Worm (Caenorhabditis elegans): ENCODE results near the gene snf-3.

Gene snf-3

ce11 chrII:1103484-1104100 lies 11.8 kb downstream of the snf-3 start:
- TF ChIP-seq ceh-13 (GFP tag; optimal IDR thresholded peaks at IDR 0.05) (no peak), hmg-4 (GFP tag; optimal IDR thresholded peaks at IDR 0.05) (no peak), tra-4 (tag; optimal IDR thresholded peaks at IDR 0.05) (no peak), ets-7 (tag; optimal IDR thresholded peaks at IDR 0.05) (no peak), ama-1 (optimal IDR thresholded peaks at IDR 0.05) (no peak), hnd-1 (tag; optimal IDR thresholded peaks at IDR 0.05) (no peak), scrt-1 (GFP tag; IDR thresholded peaks at IDR 0.05) (no peak), tbx-11 (GFP tag; IDR thresholded peaks at IDR 0.05) (no peak), hmbx-1 (tag; optimal IDR thresholded peaks at IDR 0.05) (no peak), pes-1 (GFP tag; IDR thresholded peaks at IDR 0.05) (no peak), aly-1 (tag; optimal IDR thresholded peaks at IDR 0.05) (no peak), ceh-36 (tag; optimal IDR thresholded peaks at IDR 0.05) (no peak), sea-1 (GFP tag; conservative IDR thresholded peaks at IDR 0.05) (no peak), F13C5.2 (tag; optimal IDR thresholded peaks at IDR 0.05) (no peak), B0310.2 (tag; optimal IDR thresholded peaks at IDR 0.05) (no peak), flt-1 (GFP tag; IDR thresholded peaks at IDR 0.05) (no peak), tbx-37 (GFP tag; conservative IDR thresholded peaks at IDR 0.05) (no peak)

- TF ChIP-seq hmg-4 (GFP tag; optimal IDR thresholded peaks at IDR 0.05) (no peak), flt-1 (GFP tag; IDR thresholded peaks at IDR 0.05) (no peak), sea-1 (GFP tag; conservative IDR thresholded peaks at IDR 0.05) (no peak), hnd-1 (tag; optimal IDR thresholded peaks at IDR 0.05) (no peak), scrt-1 (GFP tag; IDR thresholded peaks at IDR 0.05) (no peak), ceh-36 (tag; optimal IDR thresholded peaks at IDR 0.05) (no peak), pes-1 (GFP tag; IDR thresholded peaks at IDR 0.05) (no peak), hmbx-1 (tag; optimal IDR thresholded peaks at IDR 0.05) (no peak), ama-1 (optimal IDR thresholded peaks at IDR 0.05) (no peak), tbx-37 (GFP tag; conservative IDR thresholded peaks at IDR 0.05) (no peak), tra-4 (tag; optimal IDR thresholded peaks at IDR 0.05) (no peak), tbx-11 (GFP tag; IDR thresholded peaks at IDR 0.05) (no peak), F13C5.2 (tag; optimal IDR thresholded peaks at IDR 0.05) (no peak), B0310.2 (tag; optimal IDR thresholded peaks at IDR 0.05) (no peak), ets-7 (tag; optimal IDR thresholded peaks at IDR 0.05) (no peak), ceh-13 (GFP tag; optimal IDR thresholded peaks at IDR 0.05) (no peak), aly-1 (tag; optimal IDR thresholded peaks at IDR 0.05) (no peak)
These were observed 12.6 kb downstream of the snf-3 start, which contains the start of gene T13B5.9 for ce11 chrII:1104409-1104808. TSS of gene T13B5.9 (minus strand) at chrII:1104509.

- TF ChIP-seq tbx-11 (GFP tag; IDR thresholded peaks at IDR 0.05) (no peak), ets-7 (tag; optimal IDR thresholded peaks at IDR 0.05) (no peak), hnd-1 (tag; optimal IDR thresholded peaks at IDR 0.05) (no peak), ama-1 (optimal IDR thresholded peaks at IDR 0.05) (no peak), B0310.2 (tag; optimal IDR thresholded peaks at IDR 0.05) (no peak)
These were observed 13.5 kb downstream of the snf-3 start for ce11 chrII:1105291-1105690.

ce11 chrII:1106914-1107597 lies 15.2 kb downstream of the snf-3 start, which contains the start of gene col-40:
TSS of gene col-40 (minus strand) at chrII:1106964.
- no peak for TF ChIP-seq B0310.2 (tag; optimal IDR thresholded peaks at IDR 0.05)
- TF ChIP-seq hnd-1 (tag; optimal IDR thresholded peaks at IDR 0.05): no peak
- no peak for TF ChIP-seq ets-7 (tag; optimal IDR thresholded peaks at IDR 0.05)
- TF ChIP-seq pes-1 (GFP tag; IDR thresholded peaks at IDR 0.05): no peak
- no peak for TF ChIP-seq F13C5.2 (tag; optimal IDR thresholded peaks at IDR 0.05)
- no peak for TF ChIP-seq sea-1 (GFP tag; conservative IDR thresholded peaks at IDR 0.05)

ce11 chrII:1110901-1111300 lies 19.1 kb downstream of the snf-3 start, which contains the start of gene lips-11:
TSS of gene lips-11 (minus strand) at chrII:1111001.
- TF ChIP-seq tbx-11 (GFP tag; IDR thresholded peaks at IDR 0.05) (no peak), scrt-1 (GFP tag; IDR thresholded peaks at IDR 0.05) (no peak), F13C5.2 (tag; optimal IDR thresholded peaks at IDR 0.05) (no peak), hmg-4 (GFP tag; optimal IDR thresholded peaks at IDR 0.05) (no peak), ceh-13 (GFP tag; optimal IDR thresholded peaks at IDR 0.05) (no peak), tra-4 (tag; optimal IDR thresholded peaks at IDR 0.05) (no peak)

ce11 chrII:1114133-1114532 lies 22.3 kb downstream of the snf-3 start, which contains the start of gene lips-12:
TSS of gene lips-12 (minus strand) at chrII:1114233.
- no peak for TF ChIP-seq flt-1 (GFP tag; IDR thresholded peaks at IDR 0.05)
- TF ChIP-seq tbx-37 (GFP tag; conservative IDR thresholded peaks at IDR 0.05): no peak
- TF ChIP-seq ceh-36 (tag; optimal IDR thresholded peaks at IDR 0.05): no peak
- no peak for TF ChIP-seq hnd-1 (tag; optimal IDR thresholded peaks at IDR 0.05)
- no peak for TF ChIP-seq sea-1 (GFP tag; conservative IDR thresholded peaks at IDR 0.05)
- TF ChIP-seq tbx-11 (GFP tag; IDR thresholded peaks at IDR 0.05): no peak
- TF ChIP-seq pes-1 (GFP tag; IDR thresholded peaks at IDR 0.05): no peak
- no peak for TF ChIP-seq B0310.2 (tag; optimal IDR thresholded peaks at IDR 0.05)
- no peak for TF ChIP-seq ets-7 (tag; optimal IDR thresholded peaks at IDR 0.05)
- no peak for TF ChIP-seq hmbx-1 (tag; optimal IDR thresholded peaks at IDR 0.05)
- TF ChIP-seq hmg-4 (GFP tag; optimal IDR thresholded peaks at IDR 0.05): no peak
- no peak for TF ChIP-seq scrt-1 (GFP tag; IDR thresholded peaks at IDR 0.05)
- no peak for TF ChIP-seq ceh-13 (GFP tag; optimal IDR thresholded peaks at IDR 0.05)
- no peak for TF ChIP-seq F13C5.2 (tag; optimal IDR thresholded peaks at IDR 0.05)
- TF ChIP-seq aly-1 (tag; optimal IDR thresholded peaks at IDR 0.05): no peak
- no peak for TF ChIP-seq ama-1 (optimal IDR thresholded peaks at IDR 0.05)

ce11 chrII:1116521-1116920 lies 24.7 kb downstream of the snf-3 start:
- TF ChIP-seq hmg-4 (GFP tag; optimal IDR thresholded peaks at IDR 0.05) (no peak), hnd-1 (tag; optimal IDR thresholded peaks at IDR 0.05) (no peak), F13C5.2 (tag; optimal IDR thresholded peaks at IDR 0.05) (no peak), pes-1 (GFP tag; IDR thresholded peaks at IDR 0.05) (no peak), B0310.2 (tag; optimal IDR thresholded peaks at IDR 0.05) (no peak), tbx-11 (GFP tag; IDR thresholded peaks at IDR 0.05) (no peak), ceh-36 (tag; optimal IDR thresholded peaks at IDR 0.05) (no peak), flt-1 (GFP tag; IDR thresholded peaks at IDR 0.05) (no peak), sea-1 (GFP tag; conservative IDR thresholded peaks at IDR 0.05) (no peak), tbx-37 (GFP tag; conservative IDR thresholded peaks at IDR 0.05) (no peak), scrt-1 (GFP tag; IDR thresholded peaks at IDR 0.05) (no peak), ama-1 (optimal IDR thresholded peaks at IDR 0.05) (no peak), ceh-13 (GFP tag; optimal IDR thresholded peaks at IDR 0.05) (no peak), ets-7 (tag; optimal IDR thresholded peaks at IDR 0.05) (no peak)
